Fruit fly (Drosophila melanogaster): ENCODE results near the gene shd.

DNA sequence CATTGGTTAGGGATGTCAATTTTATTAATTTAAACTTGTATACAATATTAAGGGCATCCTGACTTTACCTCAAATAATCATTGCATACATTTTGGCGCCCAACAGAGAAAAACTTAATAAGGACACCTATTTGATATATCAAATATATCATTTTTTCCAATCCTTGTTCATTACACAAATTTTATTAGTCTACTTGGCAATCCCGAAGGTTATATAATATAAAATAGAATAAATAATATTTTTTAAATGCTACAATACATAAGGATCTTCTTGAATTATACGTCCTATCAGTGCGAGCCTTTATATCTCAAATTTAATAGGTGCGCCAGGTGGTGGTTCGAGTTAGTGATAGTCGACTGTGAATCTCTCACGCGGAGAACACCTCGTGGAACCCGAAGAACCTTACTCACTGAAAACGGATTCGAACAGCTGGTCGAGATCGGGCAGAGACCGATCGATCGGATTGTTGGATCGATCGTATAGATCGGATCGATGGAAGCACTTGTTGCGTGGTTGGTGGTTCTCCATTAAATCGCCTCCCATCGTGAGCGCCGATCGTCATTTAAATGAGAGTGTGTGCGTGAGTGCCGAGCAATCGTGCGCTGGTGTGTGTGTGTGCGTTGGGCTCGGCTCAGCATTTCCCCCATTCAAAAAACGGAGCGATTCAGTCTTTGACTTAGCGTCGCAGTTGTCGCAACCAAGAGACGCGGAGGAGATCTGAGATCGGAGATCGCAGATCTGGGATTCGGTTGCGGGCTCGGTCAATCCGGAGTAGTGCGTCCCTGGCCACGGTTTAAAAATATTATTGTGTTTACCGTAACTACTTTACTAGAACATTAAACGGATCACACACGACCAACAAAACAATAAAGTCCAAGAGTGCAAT, at the start of gene shd:
- no peak for TF ChIP-seq CG8478 (optimal IDR thresholded peaks at IDR 0.05)
- no peak for TF ChIP-seq CTCF (optimal IDR thresholded peaks at IDR 0.05)

Data from S2 (cell line).